Worm (Caenorhabditis elegans) whole organism, late embryonic: ENCODE data around the gene dyf-17.

Source experiments
- C08G9.2 ChIP-seq: sonication (generic microtip); optimal IDR thresholded peaks from 2 replicates; lab custom pipeline; 2016; ENCODE audit warnings: mild to moderate bottlenecking, missing genetic modification characterization, moderate library complexity, missing compliant biosample characterization
- C38D4.7 ChIP-seq: fragments of 200-800 bp; sonication (Bioruptor generic); optimal IDR thresholded peaks from 2 replicates; lab custom pipeline; 2018; ENCODE audit warnings: mild to moderate bottlenecking, missing genetic modification characterization, moderate library complexity, missing compliant biosample characterization
- F13H6.1 ChIP-seq: sonication (generic microtip); optimal IDR thresholded peaks from 2 replicates; lab custom pipeline; 2016; ENCODE audit warnings: missing genetic modification characterization, missing compliant biosample characterization
- K02D7.2 ChIP-seq: sonication (generic microtip); optimal IDR thresholded peaks from 2 replicates; lab custom pipeline; 2017; ENCODE audit warnings: mild to moderate bottlenecking, missing genetic modification characterization, missing compliant biosample characterization
- K09A11.1 ChIP-seq: sonication (generic microtip); optimal IDR thresholded peaks from 2 replicates; lab custom pipeline; 2017; ENCODE audit warnings: antibody characterized with exemption, mild to moderate bottlenecking, missing genetic modification characterization, missing compliant biosample characterization; ENCODE audit not compliant: insufficient read depth
- ama-1 ChIP-seq: fragments of 150-350 bp; optimal IDR thresholded peaks from 2 replicates; lab custom pipeline; 2014
- ceh-14 ChIP-seq: sonication (generic microtip); optimal IDR thresholded peaks from 2 replicates; lab custom pipeline; 2016; ENCODE audit warnings: missing genotype, missing genetic modification characterization, missing compliant biosample characterization
- ceh-18 ChIP-seq: sonication (generic microtip); optimal IDR thresholded peaks from 2 replicates; lab custom pipeline; 2016; ENCODE audit warnings: missing genetic modification characterization, missing compliant biosample characterization
- ceh-19 ChIP-seq: fragments of 200-800 bp; sonication (Bioruptor generic); optimal IDR thresholded peaks from 2 replicates; lab custom pipeline; 2018; ENCODE audit warnings: mild to moderate bottlenecking, missing genetic modification characterization, missing compliant biosample characterization
- ceh-2 ChIP-seq: sonication (generic microtip); optimal IDR thresholded peaks from 2 replicates; lab custom pipeline; 2016; ENCODE audit warnings: missing genotype, missing genetic modification characterization, missing compliant biosample characterization
- ceh-22 ChIP-seq: sonication (generic microtip); optimal IDR thresholded peaks from 2 replicates; lab custom pipeline; 2017; ENCODE audit warnings: missing biosample characterization, missing genetic modification characterization
- ceh-24 ChIP-seq: sonication (generic microtip); optimal IDR thresholded peaks from 2 replicates; lab custom pipeline; 2016; ENCODE audit warnings: mild to moderate bottlenecking, missing genetic modification characterization, missing compliant biosample characterization
- ceh-34 ChIP-seq: sonication (generic microtip); optimal IDR thresholded peaks from 2 replicates; lab custom pipeline; 2016; ENCODE audit warnings: mild to moderate bottlenecking, missing genetic modification characterization, missing compliant biosample characterization
- ceh-45 ChIP-seq: fragments of 200-800 bp; sonication (Bioruptor generic); IDR thresholded peaks from 2 replicates; pipeline ENCODE4 v1.3.6; 2022; ENCODE audit warnings: missing genetic modification reagents, missing genetic modification characterization, missing compliant biosample characterization
- ceh-9 ChIP-seq: sonication (generic microtip); optimal IDR thresholded peaks from 2 replicates; lab custom pipeline; 2016; ENCODE audit warnings: mild to moderate bottlenecking, missing genetic modification characterization, inconsistent platforms, missing compliant biosample characterization
- che-1 ChIP-seq: sonication (generic microtip); optimal IDR thresholded peaks from 2 replicates; lab custom pipeline; 2016; ENCODE audit warnings: mild to moderate bottlenecking, missing genetic modification characterization, missing compliant biosample characterization
- dmd-4 ChIP-seq: sonication (generic microtip); optimal IDR thresholded peaks from 2 replicates; lab custom pipeline; 2016; ENCODE audit warnings: borderline replicate concordance, missing genetic modification characterization, missing compliant biosample characterization
- dve-1 ChIP-seq: sonication (generic microtip); optimal IDR thresholded peaks from 2 replicates; lab custom pipeline; 2017; ENCODE audit warnings: antibody characterized with exemption, mild to moderate bottlenecking, missing genetic modification characterization, missing compliant biosample characterization
- elt-2 ChIP-seq: sonication (generic microtip); optimal IDR thresholded peaks from 2 replicates; lab custom pipeline; 2016; ENCODE audit warnings: missing genetic modification reagents, missing genetic modification characterization, missing compliant biosample characterization
- elt-4 ChIP-seq: sonication (generic microtip); optimal IDR thresholded peaks from 2 replicates; lab custom pipeline; 2016; ENCODE audit warnings: missing genetic modification characterization, missing compliant biosample characterization
- hlh-15 ChIP-seq: sonication (generic microtip); optimal IDR thresholded peaks from 2 replicates; lab custom pipeline; 2016; ENCODE audit warnings: missing genetic modification characterization, missing compliant biosample characterization
- hlh-30 ChIP-seq: sonication (generic microtip); optimal IDR thresholded peaks from 2 replicates; lab custom pipeline; 2017; ENCODE audit warnings: antibody characterized with exemption, missing genetic modification characterization, missing compliant biosample characterization; ENCODE audit not compliant: insufficient read depth
- hlh-6 ChIP-seq: sonication (generic microtip); optimal IDR thresholded peaks from 2 replicates; lab custom pipeline; 2016; ENCODE audit warnings: missing genotype, missing genetic modification characterization, missing compliant biosample characterization
- hlh-8 ChIP-seq: sonication (generic microtip); optimal IDR thresholded peaks from 2 replicates; lab custom pipeline; 2016; ENCODE audit warnings: missing genotype, missing genetic modification characterization, missing compliant biosample characterization
- lin-11 ChIP-seq: fragments of 200-800 bp; sonication (Bioruptor generic); optimal IDR thresholded peaks from 2 replicates; lab custom pipeline; 2018; ENCODE audit warnings: mild to moderate bottlenecking, missing genetic modification characterization, missing compliant biosample characterization
- madf-2 ChIP-seq: sonication (generic microtip); optimal IDR thresholded peaks from 2 replicates; lab custom pipeline; 2017; ENCODE audit warnings: missing genetic modification characterization, missing compliant biosample characterization
- mec-3 ChIP-seq: sonication (generic microtip); optimal IDR thresholded peaks from 2 replicates; lab custom pipeline; 2016; ENCODE audit warnings: borderline replicate concordance, missing genetic modification characterization, missing compliant biosample characterization
- nhr-11 ChIP-seq: fragments of 150-350 bp; optimal IDR thresholded peaks from 2 replicates; lab custom pipeline; 2014; ENCODE audit warnings: missing biosample characterization, missing genetic modification characterization
- nhr-232 ChIP-seq: sonication (generic microtip); optimal IDR thresholded peaks from 2 replicates; lab custom pipeline; 2016; ENCODE audit warnings: missing genetic modification characterization, missing compliant biosample characterization
- npax-4 ChIP-seq: sonication (generic microtip); optimal IDR thresholded peaks from 2 replicates; lab custom pipeline; 2016; ENCODE audit warnings: missing genetic modification characterization, missing compliant biosample characterization
- odd-2 ChIP-seq: sonication (generic microtip); optimal IDR thresholded peaks from 2 replicates; lab custom pipeline; 2017; ENCODE audit warnings: antibody characterized with exemption, mild to moderate bottlenecking, missing genetic modification characterization, missing compliant biosample characterization
- pag-3 ChIP-seq: sonication (generic microtip); optimal IDR thresholded peaks from 2 replicates; lab custom pipeline; 2016; ENCODE audit warnings: missing compliant biosample characterization, missing genetic modification characterization, borderline replicate concordance
- pat-9 ChIP-seq: fragments of 200-800 bp; sonication (Bioruptor generic); optimal IDR thresholded peaks from 2 replicates; lab custom pipeline; 2018; ENCODE audit warnings: mild to moderate bottlenecking, missing genetic modification characterization, moderate library complexity, missing compliant biosample characterization
- pax-1 ChIP-seq: fragments of 150-350 bp; optimal IDR thresholded peaks from 2 replicates; lab custom pipeline; 2014; ENCODE audit warnings: missing biosample characterization, missing genetic modification characterization
- pha-4 ChIP-seq: fragments of 150-350 bp; optimal IDR thresholded peaks from 2 replicates; lab custom pipeline; 2018; ENCODE audit warnings: missing biosample characterization, missing genetic modification reagents, missing genetic modification characterization
- pros-1 ChIP-seq: fragments of 150-350 bp; optimal IDR thresholded peaks from 2 replicates; lab custom pipeline; 2014; ENCODE audit warnings: missing biosample characterization, missing genetic modification reagents, missing genetic modification characterization
- ref-2 ChIP-seq: sonication (generic microtip); optimal IDR thresholded peaks from 2 replicates; lab custom pipeline; 2016; ENCODE audit warnings: missing genetic modification characterization, missing compliant biosample characterization
- sdc-2 ChIP-seq: sonication (generic microtip); optimal IDR thresholded peaks from 2 replicates; lab custom pipeline; 2016; ENCODE audit warnings: missing genotype, missing genetic modification characterization, missing compliant biosample characterization
- sox-2 ChIP-seq: fragments of 200-800 bp; sonication (Bioruptor generic); IDR thresholded peaks from 2 replicates; pipeline ENCODE4 v1.3.6; 2022; ENCODE audit warnings: missing genetic modification reagents, missing genetic modification characterization, missing compliant biosample characterization
- sox-4 ChIP-seq: sonication (generic microtip); optimal IDR thresholded peaks from 2 replicates; lab custom pipeline; 2017; ENCODE audit warnings: mild to moderate bottlenecking, missing genetic modification characterization, inconsistent platforms, missing compliant biosample characterization
- syd-9 ChIP-seq: sonication (generic microtip); optimal IDR thresholded peaks from 2 replicates; lab custom pipeline; 2016; ENCODE audit warnings: mild to moderate bottlenecking, missing genetic modification characterization, moderate library complexity, missing compliant biosample characterization
- ttx-3 ChIP-seq: sonication (generic microtip); optimal IDR thresholded peaks from 2 replicates; lab custom pipeline; 2016; ENCODE audit warnings: missing genetic modification reagents, missing genetic modification characterization, missing compliant biosample characterization
- unc-3 ChIP-seq, 2 experiments: fragments of 200-800 bp in 1 of 2; sonication (Bioruptor generic) in 1 of 2; sonication (generic microtip) in 1 of 2; conservative IDR thresholded peaks in 1 of 2; optimal IDR thresholded peaks in 1 of 2; 2 replicates each; pipeline versions ENCODE4 v1.3.6 to Lab custom; 2016 to 2022; ENCODE audit warnings: missing compliant biosample characterization in 2 of 2, missing genetic modification characterization in 2 of 2, missing genetic modification reagents in 1 of 2
- unc-55 ChIP-seq: sonication (generic microtip); optimal IDR thresholded peaks from 2 replicates; lab custom pipeline; 2017; ENCODE audit warnings: missing biosample characterization, missing genetic modification reagents, missing genetic modification characterization
- unc-86 ChIP-seq: sonication (generic microtip); optimal IDR thresholded peaks from 2 replicates; lab custom pipeline; 2016; ENCODE audit warnings: missing genetic modification characterization, missing compliant biosample characterization
- zip-5 ChIP-seq: sonication (generic microtip); optimal IDR thresholded peaks from 2 replicates; lab custom pipeline; 2016; ENCODE audit warnings: missing genetic modification characterization, missing compliant biosample characterization
- ztf-16 ChIP-seq: sonication (generic microtip); optimal IDR thresholded peaks from 2 replicates; lab custom pipeline; 2017; ENCODE audit warnings: missing genetic modification characterization, missing compliant biosample characterization

dyf-17 gene

ce11 chrV:19125253-19125652, 2.1 kb upstream of the dyf-17 start:
- TF ChIP-seq odd-2 (tag; lab: Kevin White, UChicago) = no peak
- no peak for TF ChIP-seq ztf-16
- no peak for TF ChIP-seq ttx-3 (tag; lab: Kevin White, UChicago)
- TF ChIP-seq zip-5 (tag; lab: Kevin White, UChicago) = no peak
- no peak for TF ChIP-seq syd-9 (tag; lab: Kevin White, UChicago)
- no peak for TF ChIP-seq ceh-2 (tag; lab: Kevin White, UChicago)
- TF ChIP-seq hlh-15 (tag; lab: Kevin White, UChicago) = no peak
- no peak for TF ChIP-seq ceh-24 (tag; lab: Kevin White, UChicago)
- no peak for TF ChIP-seq dmd-4 (tag; lab: Kevin White, UChicago)
- TF ChIP-seq dve-1 (tag; lab: Kevin White, UChicago) = no peak
- TF ChIP-seq unc-55 (GFP tag; lab: Kevin White, UChicago) = no peak
- TF ChIP-seq ceh-45 (GFP tag; lab: Robert Waterston, UW) = no peak
- TF ChIP-seq ceh-19 (GFP tag; lab: Kevin White, UChicago) = no peak
- TF ChIP-seq F13H6.1 (tag; lab: Kevin White, UChicago) = no peak
- no peak for TF ChIP-seq unc-3 (GFP tag; conservative IDR thresholded peaks at IDR 0.05; lab: Robert Waterston, UW)
- no peak for TF ChIP-seq unc-3 (tag; optimal IDR thresholded peaks at IDR 0.05; lab: Kevin White, UChicago)
- TF ChIP-seq ceh-22 (tag; lab: Kevin White, UChicago) = no peak
- TF ChIP-seq madf-2 (tag; lab: Kevin White, UChicago) = no peak
- no peak for TF ChIP-seq pax-1 (tag; lab: Kevin White, UChicago)
- TF ChIP-seq unc-86 (tag; lab: Kevin White, UChicago) = no peak

- TF ChIP-seq F13H6.1 (tag; lab: Kevin White, UChicago) (no peak), pat-9 (tag; lab: Kevin White, UChicago) (peak; percentile 71), dve-1 (tag; lab: Kevin White, UChicago) (peak; percentile 38), C38D4.7 (peak; percentile 75), syd-9 (tag; lab: Kevin White, UChicago) (peak; percentile 55), hlh-30 (tag; lab: Kevin White, UChicago) (peak; percentile 81), C08G9.2 (tag; lab: Kevin White, UChicago) (peak; percentile 50), K09A11.1 (tag; lab: Kevin White, UChicago) (peak; percentile 57), sox-4 (tag; lab: Kevin White, UChicago) (peak; percentile 65), npax-4 (tag; lab: Kevin White, UChicago) (peak; percentile 58), madf-2 (tag; lab: Kevin White, UChicago) (peak; percentile 63), ama-1 (lab: Kevin White, UChicago) (no peak), hlh-6 (peak; percentile 66), pax-1 (tag; lab: Kevin White, UChicago) (no peak), hlh-15 (tag; lab: Kevin White, UChicago) (peak; percentile 17), pag-3 (tag; lab: Kevin White, UChicago) (peak; percentile 18), nhr-232 (peak; percentile 51), odd-2 (tag; lab: Kevin White, UChicago) (no peak), ceh-34 (peak; percentile 21), ceh-9 (tag; lab: Kevin White, UChicago) (peak; percentile 56), pha-4 (no peak), lin-11 (tag; lab: Kevin White, UChicago) (peak; percentile 72), ceh-19 (GFP tag; lab: Kevin White, UChicago) (peak; percentile 76), ceh-18 (tag; lab: Kevin White, UChicago) (peak; percentile 44), sdc-2 (tag; lab: Kevin White, UChicago) (peak; percentile 53), ceh-24 (tag; lab: Kevin White, UChicago) (peak; percentile 13), mec-3 (tag; lab: Kevin White, UChicago) (no peak), sox-2 (peak; percentile 54), che-1 (tag; lab: Kevin White, UChicago) (peak; percentile 80), elt-2 (tag; lab: Kevin White, UChicago) (peak; percentile 77), nhr-11 (no peak), K02D7.2 (peak; percentile 13), ttx-3 (tag; lab: Kevin White, UChicago) (peak; percentile 69), zip-5 (tag; lab: Kevin White, UChicago) (peak; percentile 21), ref-2 (tag; lab: Kevin White, UChicago) (peak; percentile 62), elt-4 (tag; lab: Kevin White, UChicago) (no peak), ceh-14 (tag; lab: Kevin White, UChicago) (peak; percentile 62), unc-3 (GFP tag; conservative IDR thresholded peaks at IDR 0.05; lab: Robert Waterston, UW) (peak; percentile 76; the same call in 1 of the 2 replicates), unc-3 (tag; optimal IDR thresholded peaks at IDR 0.05; lab: Kevin White, UChicago) (peak; percentile 42), pros-1 (tag; lab: Kevin White, UChicago) (no peak), hlh-8 (tag; lab: Kevin White, UChicago) (peak; percentile 6), dmd-4 (tag; lab: Kevin White, UChicago) (no peak)
Measured at ce11 chrV:19125812-19126211, 1.5 kb upstream of the dyf-17 start.
